Worm (Caenorhabditis elegans): Measurements from ENCODE around the gene set-1.

DNA sequence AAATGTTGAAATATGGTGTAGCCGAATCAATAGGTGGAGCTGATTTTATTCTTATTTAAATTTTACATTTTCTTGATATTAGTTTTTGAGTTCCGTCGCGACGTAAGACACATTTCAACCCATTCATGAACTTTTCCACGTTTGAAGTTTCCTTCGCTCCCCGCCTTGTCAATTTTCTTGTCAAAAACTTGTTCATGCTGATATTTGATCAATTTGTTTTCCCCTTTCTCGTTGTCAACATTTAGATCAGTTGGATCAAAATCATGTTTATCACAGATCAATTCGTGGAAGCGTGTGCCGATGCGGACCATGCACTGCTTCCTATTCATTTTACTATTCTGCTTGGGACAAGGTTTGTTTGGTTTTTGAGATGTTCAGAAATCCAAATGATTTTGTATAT, 30.7 kb upstream of the set-1 start, which contains the start of gene chtb-2:
- no peak for TF ChIP-seq pha-4 (tag; optimal IDR thresholded peaks at IDR 0.05)
- TF ChIP-seq sox-4 (tag; optimal IDR thresholded peaks at IDR 0.05): no peak
- TF ChIP-seq hlh-6 (tag; optimal IDR thresholded peaks at IDR 0.05): no peak
